Worm (Caenorhabditis elegans) whole organism, L4 larva: ENCODE data around the gene C01G12.16.

Source experiments
- F44E2.7 ChIP-seq: fragments of 200-800 bp; sonication (Bioruptor generic); IDR thresholded peaks from 2 replicates; pipeline ENCODE4 v2.1.2; 2022; ENCODE audit warnings: missing genetic modification characterization, missing compliant biosample characterization
- F49E8.2 ChIP-seq: sonication (generic microtip); optimal IDR thresholded peaks from 2 replicates; lab custom pipeline; 2016; ENCODE audit warnings: missing compliant biosample characterization, mild to moderate bottlenecking, missing genetic modification characterization, borderline replicate concordance
- Y105C5A.15 ChIP-seq: fragments of 200-800 bp; sonication (Bioruptor generic); IDR thresholded peaks from 2 replicates; pipeline ENCODE4 v1.3.6; 2022; ENCODE audit warnings: missing genetic modification characterization, missing compliant biosample characterization
- Y48G9A.11 ChIP-seq: fragments of 200-800 bp; sonication (Bioruptor generic); IDR thresholded peaks from 2 replicates; pipeline ENCODE4 v1.3.6; 2022; ENCODE audit warnings: missing genetic modification reagents, missing genetic modification characterization, missing compliant biosample characterization
- Y5F2A.4 ChIP-seq: fragments of 200-800 bp; sonication (Bioruptor generic); optimal IDR thresholded peaks from 2 replicates; lab custom pipeline; 2018; ENCODE audit warnings: mild to moderate bottlenecking, missing genetic modification characterization, missing compliant biosample characterization
- aha-1 ChIP-seq: fragments of 150-350 bp; peaks from one replicate; lab custom pipeline; 2014; ENCODE audit warnings: missing biosample characterization, missing genetic modification characterization
- aly-2 ChIP-seq: sonication (generic microtip); optimal IDR thresholded peaks from 2 replicates; lab custom pipeline; 2018; ENCODE audit warnings: missing biosample characterization, missing genetic modification characterization
- arid-1 ChIP-seq: fragments of 200-800 bp; sonication (Bioruptor generic); conservative IDR thresholded peaks from 2 replicates; pipeline ENCODE4 v1.3.6; 2022; ENCODE audit warnings: missing genetic modification reagents, missing genetic modification characterization, missing compliant biosample characterization
- ceh-28 ChIP-seq: fragments of 150-350 bp; optimal IDR thresholded peaks from 2 replicates; lab custom pipeline; 2014; ENCODE audit warnings: missing biosample characterization, missing genetic modification reagents, missing genetic modification characterization
- ctbp-1 ChIP-seq: fragments of 200-800 bp; sonication (Bioruptor generic); IDR thresholded peaks from 2 replicates; pipeline ENCODE4 v1.3.6; 2022; ENCODE audit warnings: missing genetic modification reagents, missing genetic modification characterization, missing compliant biosample characterization
- daf-16 ChIP-seq, 3 experiments: sonication (generic microtip); optimal IDR thresholded peaks; 2 replicates each; lab custom pipeline; 2016 to 2017; ENCODE audit warnings: missing genetic modification characterization in 3 of 3, missing genetic modification reagents in 3 of 3, mild to moderate bottlenecking in 2 of 3, missing compliant biosample characterization in 2 of 3, missing biosample characterization in 1 of 3, moderate library complexity in 1 of 3
- daf-19 ChIP-seq: fragments of 200-800 bp; sonication (Bioruptor generic); conservative IDR thresholded peaks from 2 replicates; pipeline ENCODE4 v1.3.6; 2022; ENCODE audit warnings: missing genetic modification characterization, missing compliant biosample characterization
- dmd-6 ChIP-seq: fragments of 200-800 bp; sonication (Bioruptor generic); IDR thresholded peaks from 2 replicates; pipeline ENCODE4 v1.3.6; 2022; ENCODE audit warnings: missing genetic modification reagents, missing genetic modification characterization, missing compliant biosample characterization
- duxl-1 ChIP-seq: sonication (generic microtip); optimal IDR thresholded peaks from 2 replicates; lab custom pipeline; 2016; ENCODE audit warnings: mild to moderate bottlenecking, missing genetic modification characterization, moderate library complexity, missing compliant biosample characterization; ENCODE audit not compliant: poor library complexity
- egl-43 ChIP-seq: fragments of 200-800 bp; sonication (Bioruptor generic); IDR thresholded peaks from 2 replicates; pipeline ENCODE4 v1.3.6; 2022; ENCODE audit warnings: missing genetic modification reagents, missing genetic modification characterization, missing compliant biosample characterization
- fkh-10 ChIP-seq: fragments of 150-350 bp; optimal IDR thresholded peaks from 2 replicates; lab custom pipeline; 2014; ENCODE audit warnings: missing biosample characterization, missing genetic modification reagents, missing genetic modification characterization
- hlh-30 ChIP-seq: sonication (generic microtip); optimal IDR thresholded peaks from 2 replicates; lab custom pipeline; 2017; ENCODE audit warnings: antibody characterized with exemption, mild to moderate bottlenecking, missing genetic modification characterization, missing compliant biosample characterization; ENCODE audit not compliant: insufficient read depth
- lim-7 ChIP-seq: fragments of 200-800 bp; sonication (Bioruptor generic); IDR thresholded peaks from 2 replicates; pipeline ENCODE4 v1.3.6; 2022; ENCODE audit warnings: missing genetic modification characterization, missing compliant biosample characterization
- lin-1 ChIP-seq: fragments of 200-800 bp; sonication (Bioruptor generic); IDR thresholded peaks from 2 replicates; pipeline ENCODE4 v1.3.6; 2022; ENCODE audit warnings: missing genetic modification reagents, missing genetic modification characterization, missing compliant biosample characterization
- lin-29 ChIP-seq: fragments of 200-800 bp; sonication (Bioruptor generic); IDR thresholded peaks from 2 replicates; pipeline ENCODE4 v1.3.6; 2022; ENCODE audit warnings: missing genetic modification reagents, missing genetic modification characterization, missing compliant biosample characterization
- lin-38 ChIP-seq: fragments of 200-800 bp; sonication (Bioruptor generic); IDR thresholded peaks from 2 replicates; pipeline ENCODE4 v1.3.6; 2022; ENCODE audit warnings: missing genetic modification reagents, missing genetic modification characterization, missing compliant biosample characterization
- mxl-2 ChIP-seq: fragments of 200-800 bp; sonication (Bioruptor generic); conservative IDR thresholded peaks from 2 replicates; pipeline ENCODE4 v1.3.6; 2022; ENCODE audit warnings: missing genetic modification reagents, missing genetic modification characterization, missing compliant biosample characterization
- nhr-28 ChIP-seq: fragments of 150-350 bp; optimal IDR thresholded peaks from 2 replicates; lab custom pipeline; 2014; ENCODE audit warnings: missing biosample characterization, missing genetic modification characterization
- nhr-42 ChIP-seq: fragments of 200-800 bp; sonication (Bioruptor generic); IDR thresholded peaks from 2 replicates; pipeline ENCODE4 v1.3.6; 2022; ENCODE audit warnings: missing genetic modification characterization, missing compliant biosample characterization
- pha-4 ChIP-seq, 2 experiments: fragments of 150-350 bp in 1 of 2; fragments of 200-800 bp in 1 of 2; sonication (Bioruptor generic) in 1 of 2; IDR thresholded peaks in 1 of 2; optimal IDR thresholded peaks in 1 of 2; 2 replicates each; pipeline versions ENCODE4 v1.3.6 to Lab custom; 2014 to 2022; ENCODE audit warnings: missing genetic modification characterization in 2 of 2, missing genetic modification reagents in 2 of 2, missing biosample characterization in 1 of 2, missing compliant biosample characterization in 1 of 2
- rbr-2 ChIP-seq: sonication (generic microtip); optimal IDR thresholded peaks from 2 replicates; lab custom pipeline; 2016; ENCODE audit warnings: missing genotype, missing genetic modification characterization, missing compliant biosample characterization
- set-16 ChIP-seq: fragments of 200-800 bp; sonication (Bioruptor generic); IDR thresholded peaks from 2 replicates; pipeline ENCODE4 v1.3.6; 2022; ENCODE audit warnings: missing genetic modification reagents, missing genetic modification characterization, missing compliant biosample characterization
- skn-1 ChIP-seq: fragments of 150-350 bp; optimal IDR thresholded peaks from 2 replicates; lab custom pipeline; 2014; ENCODE audit warnings: missing biosample characterization, missing genetic modification characterization
- snpc-1.2 ChIP-seq: fragments of 200-800 bp; sonication (Bioruptor generic); IDR thresholded peaks from 2 replicates; pipeline ENCODE4 v1.3.6; 2022; ENCODE audit warnings: missing genetic modification reagents, missing genetic modification characterization, missing compliant biosample characterization
- unc-130 ChIP-seq: sonication (generic microtip); optimal IDR thresholded peaks from 2 replicates; lab custom pipeline; 2016; ENCODE audit warnings: missing genetic modification reagents, missing genetic modification characterization, missing compliant biosample characterization
- zfp-3 ChIP-seq: fragments of 200-800 bp; sonication (Bioruptor generic); conservative IDR thresholded peaks from 2 replicates; pipeline ENCODE4 v1.3.6; 2022; ENCODE audit warnings: missing genetic modification reagents, missing genetic modification characterization, missing compliant biosample characterization

Gene C01G12.16

DNA sequence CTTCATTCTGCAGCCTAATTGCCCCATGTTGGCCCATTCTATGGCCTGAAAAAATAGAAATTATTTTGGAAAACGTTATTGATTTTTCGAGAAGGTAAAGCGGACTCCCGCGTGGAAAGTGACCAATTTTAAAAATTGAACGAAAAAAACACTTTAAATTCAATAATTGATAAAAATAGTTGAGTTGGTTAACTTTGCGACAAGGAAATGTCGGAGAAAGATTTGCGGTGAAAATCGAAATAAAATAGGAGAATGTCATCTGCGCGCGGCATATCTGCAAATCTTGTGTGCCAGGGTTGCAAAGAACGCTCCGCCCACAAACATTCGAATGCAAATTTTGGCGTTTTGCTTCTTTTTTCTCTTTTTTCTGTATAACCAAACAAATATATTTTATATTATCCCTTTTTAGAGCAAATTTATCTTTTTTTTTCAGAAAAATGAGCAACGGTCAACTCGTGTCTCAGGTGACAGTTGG lies 9.9 kb downstream of the C01G12.16 start, which contains the start of the genes rnf-121 and C16C10.4 (continued):
- TF ChIP-seq arid-1 (GFP tag; lab: Robert Waterston, UW) (peak; percentile 81), daf-16 (GFP tag; optimal IDR thresholded peaks at IDR 0.05; lab: Kevin White, UChicago) (peak in 1 of 2 experiments; percentile 70), daf-16 (tag; optimal IDR thresholded peaks at IDR 0.05; lab: Kevin White, UChicago) (no peak), ceh-28 (peak; percentile 4), Y48G9A.11 (GFP tag; lab: Robert Waterston, UW) (peak; percentile 63; the same call in 1 of the 2 replicates), mxl-2 (GFP tag; lab: Robert Waterston, UW) (no peak), zfp-3 (GFP tag; lab: Robert Waterston, UW) (no peak), hlh-30 (tag; lab: Kevin White, UChicago) (no peak), aha-1 (tag; lab: Kevin White, UChicago) (peak; percentile 45), dmd-6 (GFP tag; lab: Robert Waterston, UW) (no peak), snpc-1.2 (GFP tag; lab: Robert Waterston, UW) (peak; percentile 46; the same call in 1 of the 2 replicates), rbr-2 (tag; lab: Kevin White, UChicago) (peak; percentile 54), set-16 (GFP tag; lab: Robert Waterston, UW) (no peak), skn-1 (tag; lab: Kevin White, UChicago) (no peak), fkh-10 (GFP tag; lab: Kevin White, UChicago) (no peak)
- TF ChIP-seq, all 104 proteins: peak for 32

DNA sequence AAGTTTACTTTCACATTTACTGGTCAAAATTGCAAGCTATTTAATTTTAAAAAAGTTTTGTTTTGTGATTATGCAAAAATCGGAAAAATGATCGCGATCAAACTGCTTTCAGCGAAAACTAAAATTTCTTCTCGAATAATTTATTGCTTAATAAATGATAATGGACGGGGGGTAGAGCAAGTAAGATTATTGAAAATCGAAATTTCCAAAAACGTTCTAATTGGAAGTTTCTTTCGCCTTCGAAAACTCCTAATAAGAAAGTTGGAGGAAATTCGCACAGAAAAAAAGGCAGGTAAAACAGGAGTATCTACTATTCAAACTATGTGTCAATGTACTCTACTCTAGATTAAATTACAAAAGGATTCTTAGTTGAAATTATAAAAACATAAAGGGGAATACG lies 11.2 kb downstream of the C01G12.16 start:
- peak; percentile 66; the same call in 1 of the 2 replicates for TF ChIP-seq snpc-1.2 (GFP tag; lab: Robert Waterston, UW)
- TF ChIP-seq lin-1, result peak; percentile 39; the same call in 1 of the 2 replicates
- peak; percentile 83 for TF ChIP-seq F49E8.2 (tag; lab: Kevin White, UChicago)
- no peak for TF ChIP-seq rbr-2 (tag; lab: Kevin White, UChicago)
- peak in 1 of 2 experiments; percentile 36 for TF ChIP-seq daf-16 (GFP tag; optimal IDR thresholded peaks at IDR 0.05; lab: Kevin White, UChicago)
- no peak for TF ChIP-seq daf-16 (tag; optimal IDR thresholded peaks at IDR 0.05; lab: Kevin White, UChicago)
- no peak for TF ChIP-seq duxl-1 (tag; lab: Kevin White, UChicago)
- peak; percentile 68 for TF ChIP-seq lin-38 (GFP tag; lab: Robert Waterston, UW)
- 0 out of 2 replicates have a peak, but pooled peaks have one; percentile 63 for TF ChIP-seq Y105C5A.15 (GFP tag; lab: Robert Waterston, UW)
- peak; percentile 30; the same call in 1 of the 2 replicates for TF ChIP-seq egl-43 (GFP tag; lab: Robert Waterston, UW)
- TF ChIP-seq nhr-28, result no peak
- TF ChIP-seq lim-7 (GFP tag; lab: Robert Waterston, UW), result 0 out of 2 replicates have a peak, but pooled peaks have one; percentile 6
- no peak for TF ChIP-seq lin-29 (GFP tag; lab: Robert Waterston, UW)
- TF ChIP-seq pha-4 (GFP tag; IDR thresholded peaks at IDR 0.05; lab: Robert Waterston, UW), result 0 out of 2 replicates have a peak, but pooled peaks have one; percentile 56
- TF ChIP-seq pha-4 (tag; optimal IDR thresholded peaks at IDR 0.05; lab: Kevin White, UChicago), result no peak
- peak; percentile 45 for TF ChIP-seq unc-130 (GFP tag; lab: Kevin White, UChicago)
- TF ChIP-seq aly-2 (tag; lab: Kevin White, UChicago), result peak; percentile 84
- peak; percentile 18 for TF ChIP-seq Y5F2A.4 (GFP tag; lab: Kevin White, UChicago)
- peak; percentile 45; the same call in 1 of the 2 replicates for TF ChIP-seq arid-1 (GFP tag; lab: Robert Waterston, UW)
- TF ChIP-seq ctbp-1 (GFP tag; lab: Robert Waterston, UW), result 0 out of 2 replicates have a peak, but pooled peaks have one; percentile 29
- peak; percentile 60 for TF ChIP-seq Y48G9A.11 (GFP tag; lab: Robert Waterston, UW)
- no peak for TF ChIP-seq nhr-42 (GFP tag; lab: Robert Waterston, UW)
- no peak for TF ChIP-seq skn-1 (tag; lab: Kevin White, UChicago)

DNA sequence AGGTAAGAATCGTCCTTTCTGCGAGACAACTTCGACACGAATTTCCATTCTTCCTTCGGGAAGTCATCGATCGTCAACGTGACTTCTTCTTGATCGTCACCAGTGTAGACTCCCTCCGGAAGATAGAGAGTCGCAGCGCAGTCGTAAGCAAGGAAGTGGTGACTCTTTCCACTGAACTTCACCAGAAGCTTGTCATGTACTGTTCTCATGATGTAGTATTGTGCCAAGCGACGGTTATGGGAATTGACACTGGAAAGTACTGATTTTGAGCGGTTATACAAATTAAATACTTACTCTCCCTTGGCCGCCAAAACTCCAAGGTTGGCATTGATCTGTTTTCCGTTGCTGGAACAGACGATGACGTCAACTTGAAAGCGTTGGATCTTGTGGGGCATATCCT lies 14.5 kb downstream of the C01G12.16 start:
- TF ChIP-seq F44E2.7 (GFP tag; lab: Robert Waterston, UW) (0 out of 2 replicates have a peak, but pooled peaks have one; percentile 12), daf-19 (no peak)
- TF ChIP-seq, all 104 proteins: peak for 1
